Worm (Caenorhabditis elegans) whole organism, L3 larva: ENCODE measurements around the gene efl-3.
A peak's percentile ranks its signal among the peaks of the same experiment; 100 is the strongest.

Source experiments
- R02D3.7 ChIP-seq: fragments of 150-350 bp; optimal IDR thresholded peaks from 2 replicates; lab custom pipeline; 2014; ENCODE audit warnings: missing biosample characterization, missing genetic modification characterization
- ceh-16 ChIP-seq: sonication (generic microtip); optimal IDR thresholded peaks from 2 replicates; lab custom pipeline; 2017; ENCODE audit warnings: missing biosample characterization, missing genetic modification characterization
- ceh-28 ChIP-seq: fragments of 150-350 bp; optimal IDR thresholded peaks from 2 replicates; lab custom pipeline; 2014; ENCODE audit warnings: missing biosample characterization, missing genetic modification reagents, missing genetic modification characterization
- ceh-9 ChIP-seq: sonication (generic microtip); optimal IDR thresholded peaks from 2 replicates; lab custom pipeline; 2018; ENCODE audit warnings: missing biosample characterization, missing genetic modification characterization
- daf-12 ChIP-seq: fragments of 150-350 bp; optimal IDR thresholded peaks from 2 replicates; lab custom pipeline; 2014; ENCODE audit warnings: missing biosample characterization, missing genetic modification reagents, missing genetic modification characterization
- egl-27 ChIP-seq: sonication (generic microtip); optimal IDR thresholded peaks from 4 replicates; lab custom pipeline; 2017; ENCODE audit warnings: missing biosample characterization, missing genetic modification reagents, missing genetic modification characterization
- elt-1 ChIP-seq: fragments of 150-350 bp; optimal IDR thresholded peaks from 2 replicates; lab custom pipeline; 2014; ENCODE audit warnings: missing biosample characterization, missing genetic modification characterization
- elt-2 ChIP-seq: sonication (generic microtip); optimal IDR thresholded peaks from 2 replicates; lab custom pipeline; 2016; ENCODE audit warnings: missing genetic modification reagents, mild to moderate bottlenecking, missing genetic modification characterization, missing compliant biosample characterization
- eor-1 ChIP-seq, 2 experiments: fragments of 150-350 bp; optimal IDR thresholded peaks; 2 replicates each; lab custom pipeline; 2014 to 2018; ENCODE audit warnings: missing biosample characterization in 2 of 2, missing genetic modification characterization in 2 of 2
- fkh-10 ChIP-seq: sonication (generic microtip); optimal IDR thresholded peaks from 2 replicates; lab custom pipeline; 2017; ENCODE audit warnings: missing biosample characterization, missing genetic modification reagents, missing genetic modification characterization
- fkh-2 ChIP-seq: fragments of 150-350 bp; optimal IDR thresholded peaks from 2 replicates; lab custom pipeline; 2014; ENCODE audit warnings: missing biosample characterization, missing genetic modification reagents, missing genetic modification characterization
- hmg-11 ChIP-seq: sonication (generic microtip); optimal IDR thresholded peaks from 2 replicates; lab custom pipeline; 2016; ENCODE audit warnings: missing genetic modification characterization, missing compliant biosample characterization
- jun-1 ChIP-seq: fragments of 150-350 bp; optimal IDR thresholded peaks from 2 replicates; lab custom pipeline; 2014; ENCODE audit warnings: missing biosample characterization, missing genetic modification reagents, missing genetic modification characterization
- lin-15B ChIP-seq: fragments of 150-350 bp; optimal IDR thresholded peaks from 2 replicates; lab custom pipeline; 2014; ENCODE audit warnings: missing biosample characterization, missing genetic modification characterization
- mdl-1 ChIP-seq: fragments of 150-350 bp; optimal IDR thresholded peaks from 2 replicates; lab custom pipeline; 2014; ENCODE audit warnings: missing biosample characterization, missing genetic modification characterization
- mml-1 ChIP-seq: fragments of 150-350 bp; sonication (generic microtip); optimal IDR thresholded peaks from 3 replicates; lab custom pipeline; 2014; ENCODE audit warnings: missing biosample characterization, missing genetic modification characterization
- nfya-1 ChIP-seq: sonication (generic microtip); optimal IDR thresholded peaks from 2 replicates; lab custom pipeline; 2017; ENCODE audit warnings: missing genetic modification characterization, mild to moderate bottlenecking, missing compliant biosample characterization, antibody characterized with exemption, moderate library complexity; ENCODE audit not compliant: insufficient read depth
- nhr-23 ChIP-seq: fragments of 150-350 bp; optimal IDR thresholded peaks from 2 replicates; lab custom pipeline; 2014; ENCODE audit warnings: missing biosample characterization, missing genetic modification reagents, missing genetic modification characterization
- nhr-237 ChIP-seq: fragments of 150-350 bp; optimal IDR thresholded peaks from 2 replicates; lab custom pipeline; 2014; ENCODE audit warnings: missing biosample characterization, missing genetic modification characterization
- nhr-25 ChIP-seq: sonication (generic microtip); optimal IDR thresholded peaks from 2 replicates; lab custom pipeline; 2017; ENCODE audit warnings: missing biosample characterization, missing genetic modification characterization
- nhr-28 ChIP-seq: fragments of 150-350 bp; optimal IDR thresholded peaks from 2 replicates; lab custom pipeline; 2014; ENCODE audit warnings: missing biosample characterization, missing genetic modification characterization
- nhr-43 ChIP-seq: sonication (generic microtip); optimal IDR thresholded peaks from 2 replicates; lab custom pipeline; 2016; ENCODE audit warnings: mild to moderate bottlenecking, missing genetic modification characterization, missing compliant biosample characterization; ENCODE audit not compliant: poor library complexity, severe bottlenecking
- nhr-67 ChIP-seq: fragments of 150-350 bp; optimal IDR thresholded peaks from 2 replicates; lab custom pipeline; 2014; ENCODE audit warnings: missing biosample characterization, missing genetic modification characterization
- nhr-76 ChIP-seq: fragments of 150-350 bp; sonication (generic microtip); optimal IDR thresholded peaks from 5 replicates; lab custom pipeline; 2014; ENCODE audit warnings: missing biosample characterization, missing genetic modification characterization
- nhr-77 ChIP-seq: fragments of 150-350 bp; optimal IDR thresholded peaks from 2 replicates; lab custom pipeline; 2014; ENCODE audit warnings: missing biosample characterization, missing genetic modification characterization
- pha-4 ChIP-seq: fragments of 150-350 bp; optimal IDR thresholded peaks from 2 replicates; lab custom pipeline; 2014; ENCODE audit warnings: missing biosample characterization, missing genetic modification reagents, missing genetic modification characterization
- pqm-1 ChIP-seq: fragments of 150-350 bp; optimal IDR thresholded peaks from 2 replicates; lab custom pipeline; 2017; ENCODE audit warnings: missing biosample characterization, missing genetic modification characterization, inconsistent platforms
- sea-2 ChIP-seq: fragments of 150-350 bp; sonication (generic microtip); optimal IDR thresholded peaks from 4 replicates; lab custom pipeline; 2014; ENCODE audit warnings: missing biosample characterization, missing genetic modification reagents, missing genetic modification characterization
- skn-1 ChIP-seq: fragments of 150-350 bp; optimal IDR thresholded peaks from 2 replicates; lab custom pipeline; 2014; ENCODE audit warnings: missing biosample characterization, missing genetic modification characterization
- unc-39 ChIP-seq: sonication (generic microtip); optimal IDR thresholded peaks from 4 replicates; lab custom pipeline; 2017; ENCODE audit warnings: missing biosample characterization, missing genetic modification characterization
- zag-1 ChIP-seq: fragments of 150-350 bp; optimal IDR thresholded peaks from 2 replicates; lab custom pipeline; 2014; ENCODE audit warnings: missing biosample characterization, missing genetic modification characterization
- ztf-11 ChIP-seq: fragments of 150-350 bp; optimal IDR thresholded peaks from 2 replicates; lab custom pipeline; 2014; ENCODE audit warnings: missing biosample characterization, missing genetic modification characterization
- ztf-4 ChIP-seq: fragments of 150-350 bp; optimal IDR thresholded peaks from 2 replicates; lab custom pipeline; 2014; ENCODE audit warnings: missing biosample characterization, missing genetic modification characterization

Gene efl-3

ce11 chrII:8442717-8443223 lies 30.3 kb downstream of the efl-3 start, which contains the start of gene eif-3.G:
Gene eif-3.G (plus strand): TSS chrII:8442767.
- TF ChIP-seq egl-27, result no peak
- TF ChIP-seq nhr-23, result no peak
- no peak for TF ChIP-seq fkh-2 (tag; lab: Kevin White, UChicago)
- TF ChIP-seq mdl-1 (tag; lab: Kevin White, UChicago), result no peak
- no peak for TF ChIP-seq ztf-11 (tag; lab: Kevin White, UChicago)
- no peak for TF ChIP-seq nhr-67 (tag; lab: Kevin White, UChicago)
- TF ChIP-seq nhr-76 (tag; lab: Kevin White, UChicago), result no peak
- TF ChIP-seq unc-39 (tag; lab: Kevin White, UChicago), result no peak
- no peak for TF ChIP-seq fkh-10 (GFP tag; lab: Kevin White, UChicago)
- TF ChIP-seq nhr-237 (tag; lab: Kevin White, UChicago), result no peak
- TF ChIP-seq ceh-16 (tag; lab: Kevin White, UChicago), result no peak
- TF ChIP-seq nhr-77 (tag; lab: Kevin White, UChicago), result no peak
- no peak for TF ChIP-seq nfya-1 (tag; lab: Kevin White, UChicago)

ce11 chrII:8444007-8444406 lies 31.5 kb downstream of the efl-3 start, which contains the start of gene evl-20:
Gene evl-20 (plus strand): TSS chrII:8444307.
- TF ChIP-seq nhr-77 (tag; lab: Kevin White, UChicago), result no peak
- no peak for TF ChIP-seq elt-2 (tag; lab: Kevin White, UChicago)
- TF ChIP-seq eor-1 (tag; optimal IDR thresholded peaks at IDR 0.05; lab: Kevin White, UChicago), result no peak
- TF ChIP-seq nhr-25 (tag; lab: Kevin White, UChicago), result no peak
- TF ChIP-seq R02D3.7 (tag; lab: Kevin White, UChicago), result no peak
- TF ChIP-seq pqm-1 (tag; lab: Kevin White, UChicago), result no peak
- TF ChIP-seq hmg-11 (tag; lab: Kevin White, UChicago), result no peak
- TF ChIP-seq lin-15B (tag; lab: Kevin White, UChicago), result no peak
- TF ChIP-seq nhr-28, result no peak
- no peak for TF ChIP-seq pha-4
- no peak for TF ChIP-seq ceh-9 (tag; lab: Kevin White, UChicago)

- no peak for TF ChIP-seq skn-1 (tag; lab: Kevin White, UChicago)
- no peak for TF ChIP-seq R02D3.7 (tag; lab: Kevin White, UChicago)
- no peak for TF ChIP-seq ceh-28
- no peak for TF ChIP-seq sea-2
- TF ChIP-seq lin-15B (tag; lab: Kevin White, UChicago), result no peak
- TF ChIP-seq elt-1 (tag; lab: Kevin White, UChicago), result no peak
- TF ChIP-seq fkh-2 (tag; lab: Kevin White, UChicago), result no peak
- no peak for TF ChIP-seq hmg-11 (tag; lab: Kevin White, UChicago)
- no peak for TF ChIP-seq eor-1 (tag; optimal IDR thresholded peaks at IDR 0.05; lab: Kevin White, UChicago)
- TF ChIP-seq mml-1 (tag; lab: Kevin White, UChicago), result no peak
- TF ChIP-seq nhr-43 (tag; lab: Kevin White, UChicago), result no peak
- no peak for TF ChIP-seq ztf-4 (tag; lab: Kevin White, UChicago)
- no peak for TF ChIP-seq nhr-23
- no peak for TF ChIP-seq nhr-25 (tag; lab: Kevin White, UChicago)
These were observed 34.3 kb downstream of the efl-3 start, which contains the start of gene cut-3 for ce11 chrII:8446731-8447130. Gene cut-3 (minus strand): TSS chrII:8446831.

ce11 chrII:8449660-8450118 lies 37.2 kb downstream of the efl-3 start, which contains the start of gene F22B5.4:
Gene F22B5.4 (plus strand): TSS chrII:8449710.
- no peak for TF ChIP-seq nhr-67 (tag; lab: Kevin White, UChicago)
- no peak for TF ChIP-seq nhr-25 (tag; lab: Kevin White, UChicago)
- TF ChIP-seq daf-12, result no peak
- peak; percentile 30 for TF ChIP-seq pqm-1 (tag; lab: Kevin White, UChicago)
- peak; percentile 12 for TF ChIP-seq jun-1 (tag; lab: Kevin White, UChicago)
- no peak for TF ChIP-seq nhr-23
- TF ChIP-seq pha-4, result peak; percentile 55
- no peak for TF ChIP-seq elt-2 (tag; lab: Kevin White, UChicago)
- no peak for TF ChIP-seq zag-1 (tag; lab: Kevin White, UChicago)

ce11 chrII:8450750-8451149 lies 38.3 kb downstream of the efl-3 start:
- TF ChIP-seq unc-39 (tag; lab: Kevin White, UChicago) (no peak), pha-4 (peak; percentile 10)
- TF ChIP-seq, all 47 proteins: peak for 1
